Worm (Caenorhabditis elegans): ENCODE results near the gene B0252.1.

DNA sequence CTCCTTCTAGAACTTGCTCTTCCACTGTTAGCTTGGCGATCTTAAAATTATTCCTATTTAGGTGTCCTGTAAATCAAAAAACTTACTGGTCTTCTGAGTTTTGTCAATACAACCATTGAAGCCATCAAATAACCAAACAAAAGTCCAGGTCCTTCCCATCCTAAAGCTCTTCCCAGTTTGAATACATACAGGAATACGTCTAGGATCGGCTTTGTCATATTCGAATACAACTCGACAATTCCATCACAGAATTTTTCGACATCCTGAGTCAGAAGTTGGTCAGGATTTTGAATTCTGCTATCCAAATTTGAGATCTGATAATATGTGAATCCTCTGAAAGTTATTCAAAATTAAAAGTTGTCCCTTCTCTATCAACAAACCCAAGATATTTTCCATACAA is 37.1 kb upstream of the B0252.1 start:
- TF ChIP-seq ama-1 (optimal IDR thresholded peaks at IDR 0.05) (no peak), lin-13 (GFP tag; optimal IDR thresholded peaks at IDR 0.05) (no peak), ztf-11 (tag; optimal IDR thresholded peaks at IDR 0.05) (no peak), ZK546.5 (tag; optimal IDR thresholded peaks at IDR 0.05) (no peak), nhr-23 (tag; optimal IDR thresholded peaks at IDR 0.05) (no peak)
